Worm (Caenorhabditis elegans): ENCODE results near the gene col-117.

col-117 gene

DNA sequence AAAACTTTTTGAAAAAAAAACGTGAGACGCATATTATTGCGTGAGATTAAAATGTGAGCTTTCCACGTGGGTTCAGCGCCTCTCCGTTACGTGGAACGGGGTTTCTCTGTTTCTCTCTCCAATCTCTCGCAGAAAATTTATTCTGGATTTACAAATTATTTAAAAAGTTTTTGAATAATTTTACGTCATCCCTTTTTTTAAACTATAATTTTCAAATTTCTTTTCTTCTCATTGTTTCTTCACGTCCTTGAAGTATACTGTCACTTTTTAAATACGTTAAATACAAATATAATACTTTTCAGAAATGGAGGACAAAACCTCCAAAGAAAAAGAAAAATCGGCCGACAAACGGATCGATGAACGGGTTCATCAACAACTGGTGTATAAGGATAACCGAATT, 3.5 kb upstream of the col-117 start, which contains the start of gene T28C6.7:
Gene T28C6.7 (plus strand): TSS at position 301 of the 400 bp plus-strand sequence.
- no peak for TF ChIP-seq dox-1 (GFP tag; IDR thresholded peaks at IDR 0.05)

DNA sequence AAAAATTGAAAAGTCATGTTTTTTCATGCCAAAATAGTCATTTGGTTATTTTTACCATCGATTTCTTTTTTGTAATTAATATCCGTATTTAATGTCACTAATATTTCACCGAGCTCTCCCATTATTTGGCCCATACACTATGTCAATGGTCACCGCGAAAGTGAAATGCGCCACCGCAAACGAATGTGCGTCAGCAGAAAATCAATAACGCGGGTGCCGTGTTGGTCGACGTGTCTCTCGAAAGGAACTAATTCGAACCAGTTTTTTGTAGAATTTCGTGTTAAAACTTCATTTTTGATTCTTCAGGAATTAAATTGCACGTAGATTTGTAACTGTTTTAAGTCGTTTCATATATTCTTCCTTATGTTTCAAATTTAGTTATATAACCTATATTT, 2.6 kb upstream of the col-117 start:
- TF ChIP-seq ccch-3 (GFP tag; optimal IDR thresholded peaks at IDR 0.05) (no peak), mes-4 (tag; optimal IDR thresholded peaks at IDR 0.05) (no peak), athp-1 (tag; optimal IDR thresholded peaks at IDR 0.05) (no peak), D2030.7 (GFP tag; IDR thresholded peaks at IDR 0.05) (no peak), egrh-3 (GFP tag; IDR thresholded peaks at IDR 0.05) (no peak), ztf-26 (tag; optimal IDR thresholded peaks at IDR 0.05) (no peak), Y53F4B.3 (GFP tag; IDR thresholded peaks at IDR 0.05) (no peak), hlh-26 (GFP tag; conservative IDR thresholded peaks at IDR 0.05) (no peak), madf-3 (GFP tag; IDR thresholded peaks at IDR 0.05) (no peak), sea-2 (GFP tag; IDR thresholded peaks at IDR 0.05) (no peak), Y67H2A.10 (GFP tag; conservative IDR thresholded peaks at IDR 0.05) (no peak), nhr-179 (tag; optimal IDR thresholded peaks at IDR 0.05) (no peak), Y79H2A.3 (GFP tag; conservative IDR thresholded peaks at IDR 0.05) (no peak), T26A5.8 (tag; optimal IDR thresholded peaks at IDR 0.05) (no peak), mcd-1 (GFP tag; IDR thresholded peaks at IDR 0.05) (no peak), ztf-18 (tag; optimal IDR thresholded peaks at IDR 0.05) (peak; percentile 69), tbp1 (GFP tag; optimal IDR thresholded peaks at IDR 0.05) (no peak), K11D2.4 (GFP tag; IDR thresholded peaks at IDR 0.05) (no peak), nhr-80 (tag; optimal IDR thresholded peaks at IDR 0.05) (peak; percentile 17), chd-7 (tag; optimal IDR thresholded peaks at IDR 0.05) (no peak), dpff-1 (tag; optimal IDR thresholded peaks at IDR 0.05) (no peak), hrde-1 (tag; optimal IDR thresholded peaks at IDR 0.05; ENCODE audit: borderline replicate concordance) (no peak), hlh-12 (tag; optimal IDR thresholded peaks at IDR 0.05) (no peak), mel-28 (tag; optimal IDR thresholded peaks at IDR 0.05; ENCODE audit: borderline replicate concordance) (no peak), let-607 (tag; optimal IDR thresholded peaks at IDR 0.05) (peak; percentile 19 to 27), madf-6 (GFP tag; IDR thresholded peaks at IDR 0.05) (no peak)

DNA sequence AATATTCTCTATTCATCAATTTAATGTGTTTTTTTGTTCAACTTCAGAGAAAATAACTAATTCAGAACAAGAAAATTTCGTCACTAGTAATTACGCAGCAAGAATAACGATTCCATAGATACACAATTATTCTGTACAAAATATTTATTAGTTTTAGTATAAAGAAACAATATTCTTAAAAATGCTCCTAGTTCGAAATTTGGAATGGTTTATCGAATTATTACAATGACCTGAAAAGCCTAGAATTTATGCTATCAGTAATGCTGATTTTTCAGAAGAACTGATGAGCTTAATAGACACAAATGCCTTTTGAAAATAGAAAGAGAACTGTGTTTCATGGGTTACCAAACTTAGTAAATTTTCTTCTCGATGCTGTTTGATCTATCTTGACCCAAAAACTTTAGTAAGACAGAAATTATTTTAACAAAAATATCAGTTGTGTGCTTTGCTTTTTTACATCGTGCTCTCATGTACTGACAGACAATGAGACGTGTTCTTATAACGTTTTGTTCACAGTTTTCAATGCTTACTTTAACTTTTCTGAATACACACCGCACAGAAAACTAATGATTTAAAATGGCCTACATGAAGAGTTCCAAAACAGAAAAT, 2.1 kb upstream of the col-117 start:
- peak; percentile 32 for TF ChIP-seq ama-1 (optimal IDR thresholded peaks at IDR 0.05)
- no peak for TF ChIP-seq ama-1 (GFP tag; optimal IDR thresholded peaks at IDR 0.05)
- TF ChIP-seq B0336.3 (GFP tag; IDR thresholded peaks at IDR 0.05), result no peak

DNA sequence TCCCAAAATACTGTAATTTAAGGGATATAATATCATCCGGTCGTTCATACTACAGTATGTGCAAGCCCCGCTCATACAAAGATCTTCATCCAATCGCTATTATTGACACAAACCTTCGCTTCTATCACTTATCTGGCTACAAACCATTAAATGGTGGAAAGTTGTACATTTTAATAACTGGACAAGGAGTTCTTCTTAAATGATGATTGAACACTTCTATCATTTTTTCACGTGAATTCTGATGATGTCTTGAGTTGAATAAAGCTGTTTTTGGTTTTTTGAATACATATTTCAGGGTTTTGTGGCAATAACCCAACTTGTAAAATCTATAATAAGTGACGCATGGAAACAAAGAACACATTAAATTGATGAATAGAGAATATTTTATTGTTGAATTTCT, 1.4 kb downstream of the col-117 start:
- TF ChIP-seq attf-5 (GFP tag; optimal IDR thresholded peaks at IDR 0.05), result no peak
- no peak for TF ChIP-seq atf-7 (tag; optimal IDR thresholded peaks at IDR 0.05)
- no peak for TF ChIP-seq ets-4 (GFP tag; optimal IDR thresholded peaks at IDR 0.05)
- no peak for TF ChIP-seq hmg-20 (GFP tag; IDR thresholded peaks at IDR 0.05)
- no peak for TF ChIP-seq pha-4 (tag; optimal IDR thresholded peaks at IDR 0.05)
- no peak for TF ChIP-seq Y95B8A.8 (GFP tag; IDR thresholded peaks at IDR 0.05)
- no peak for TF ChIP-seq snpc-1.1 (tag; optimal IDR thresholded peaks at IDR 0.05; ENCODE audit: insufficient read depth)
